Fruit fly (Drosophila melanogaster) whole organism, embryonic: ENCODE results near the gene Muc68Ca.

Experiments used
- Atf-2 ChIP-seq: fragments of 200-800 bp; sonication (Bioruptor generic); optimal IDR thresholded peaks from 2 replicates; lab custom pipeline; 2016; ENCODE audit warnings: missing biosample characterization, missing genetic modification characterization
- BtbVII ChIP-seq: fragments of 200-800 bp; sonication (Bioruptor generic); optimal IDR thresholded peaks from 3 replicates; lab custom pipeline; 2017; ENCODE audit warnings: missing biosample characterization, mild to moderate bottlenecking, missing genetic modification characterization
- CG11696 ChIP-seq: fragments of 200-800 bp; sonication (Bioruptor generic); IDR thresholded peaks from 2 replicates; pipeline ENCODE4 v1.3.6; 2022; ENCODE audit warnings: missing biosample characterization, missing genetic modification characterization
- CG14710 ChIP-seq: fragments of 200-800 bp; sonication (Bioruptor generic); optimal IDR thresholded peaks from 3 replicates; lab custom pipeline; 2019; ENCODE audit warnings: missing biosample characterization, mild to moderate bottlenecking, missing genetic modification characterization, moderate library complexity
- CG1647 ChIP-seq: fragments of 200-800 bp; sonication (Bioruptor generic); optimal IDR thresholded peaks from 3 replicates; lab custom pipeline; 2016; ENCODE audit warnings: missing biosample characterization, missing genetic modification characterization
- CG2875 ChIP-seq: fragments of 200-800 bp; sonication (Bioruptor generic); optimal IDR thresholded peaks from 2 replicates; lab custom pipeline; 2017; ENCODE audit warnings: missing biosample characterization, mild to moderate bottlenecking, missing genetic modification characterization, missing genetic modification reagents
- CG31388 ChIP-seq: fragments of 200-800 bp; sonication (Bioruptor generic); optimal IDR thresholded peaks from 2 replicates; lab custom pipeline; 2016; ENCODE audit warnings: missing biosample characterization, missing genetic modification characterization
- CG5180 ChIP-seq: fragments of 200-800 bp; sonication (Bioruptor generic); optimal IDR thresholded peaks from 3 replicates; lab custom pipeline; 2017; ENCODE audit warnings: missing biosample characterization, missing genetic modification characterization, mild to moderate bottlenecking, moderate library complexity, missing genetic modification reagents
- CG7271 ChIP-seq: fragments of 200-800 bp; sonication (Bioruptor generic); optimal IDR thresholded peaks from 2 replicates; lab custom pipeline; 2018; ENCODE audit warnings: missing biosample characterization, mild to moderate bottlenecking, missing genetic modification characterization, moderate library complexity
- Drgx ChIP-seq: fragments of 200-800 bp; sonication (Bioruptor generic); IDR thresholded peaks from 2 replicates; pipeline ENCODE4 v1.3.6; 2022; ENCODE audit warnings: missing biosample characterization, missing genetic modification characterization
- Fer2 ChIP-seq: fragments of 200-800 bp; sonication (Bioruptor generic); optimal IDR thresholded peaks from 2 replicates; lab custom pipeline; 2018; ENCODE audit warnings: missing biosample characterization, mild to moderate bottlenecking, missing genetic modification characterization, moderate library complexity
- Hr78 ChIP-seq, 2 experiments: fragments of 200-800 bp in 1 of 2; fragments of >200 bp in 1 of 2; sonication (Bioruptor generic) in 1 of 2; optimal IDR thresholded peaks; 2 replicates each; lab custom pipeline; 2017 to 2019; ENCODE audit warnings: missing biosample characterization in 2 of 2, missing genetic modification characterization in 2 of 2, mild to moderate bottlenecking in 1 of 2, moderate library complexity in 1 of 2
- Hsf ChIP-seq: fragments of 200-800 bp; sonication (Bioruptor generic); optimal IDR thresholded peaks from 3 replicates; lab custom pipeline; 2016; ENCODE audit warnings: missing biosample characterization, missing genetic modification characterization
- NFAT ChIP-seq: fragments of 200-800 bp; sonication (Bioruptor generic); IDR thresholded peaks from 2 replicates; pipeline ENCODE4 v1.3.6; 2022; ENCODE audit warnings: missing biosample characterization, missing genetic modification characterization
- Nf-YB ChIP-seq: fragments of 200-800 bp; sonication (Bioruptor generic); optimal IDR thresholded peaks from 3 replicates; lab custom pipeline; 2019; ENCODE audit warnings: missing biosample characterization, mild to moderate bottlenecking, missing genetic modification characterization, moderate library complexity
- PHDP ChIP-seq: fragments of 200-800 bp; sonication (Bioruptor generic); optimal IDR thresholded peaks from 3 replicates; lab custom pipeline; 2018; ENCODE audit warnings: missing biosample characterization, mild to moderate bottlenecking, missing genetic modification characterization, moderate library complexity
- Ptx1 ChIP-seq: fragments of 200-800 bp; sonication (Bioruptor generic); IDR thresholded peaks from 2 replicates; pipeline ENCODE4 v1.3.6; 2022; ENCODE audit warnings: missing biosample characterization, missing genetic modification characterization
- Rfx ChIP-seq: fragments of 200-800 bp; sonication (Bioruptor generic); IDR thresholded peaks from 2 replicates; pipeline ENCODE4 v1.3.6; 2022; ENCODE audit warnings: missing biosample characterization, missing genetic modification characterization
- TFAM ChIP-seq: fragments of 200-800 bp; sonication (Bioruptor generic); optimal IDR thresholded peaks from 2 replicates; lab custom pipeline; 2017; ENCODE audit warnings: missing biosample characterization, missing genetic modification characterization, inconsistent platforms
- Tbp ChIP-seq: fragments of >200 bp; optimal IDR thresholded peaks from 2 replicates; lab custom pipeline; 2018; ENCODE audit warnings: missing biosample characterization, missing genetic modification characterization
- ap ChIP-seq: fragments of 200-800 bp; sonication (Bioruptor generic); IDR thresholded peaks from 2 replicates; pipeline ENCODE4 v1.3.6; 2022; ENCODE audit warnings: missing biosample characterization, missing genetic modification characterization
- ase ChIP-seq: fragments of 200-800 bp; sonication (Bioruptor generic); IDR thresholded peaks from 3 replicates; pipeline ENCODE4 v1.3.6; 2022; ENCODE audit warnings: missing biosample characterization, missing genetic modification characterization
- bcd ChIP-seq: fragments of 200-800 bp; sonication (Bioruptor generic); optimal IDR thresholded peaks from 2 replicates; lab custom pipeline; 2017; ENCODE audit warnings: missing biosample characterization, mild to moderate bottlenecking, missing genetic modification characterization
- br ChIP-seq: fragments of >200 bp; optimal IDR thresholded peaks from 2 replicates; lab custom pipeline; 2017
- cg ChIP-seq: fragments of 200-800 bp; sonication (Bioruptor generic); optimal IDR thresholded peaks from 3 replicates; lab custom pipeline; 2019; ENCODE audit warnings: missing biosample characterization, mild to moderate bottlenecking, missing genetic modification characterization, moderate library complexity
- ci ChIP-seq: fragments of 200-800 bp; sonication (Bioruptor generic); IDR thresholded peaks from 3 replicates; pipeline ENCODE4 v1.3.6; 2022; ENCODE audit warnings: missing biosample characterization, missing genetic modification characterization
- dati ChIP-seq: fragments of 200-800 bp; sonication (Bioruptor generic); IDR thresholded peaks from 2 replicates; pipeline ENCODE4 v1.3.6; 2022; ENCODE audit warnings: missing biosample characterization, missing genetic modification characterization
- dmrt11E ChIP-seq: fragments of 200-800 bp; sonication (Bioruptor generic); optimal IDR thresholded peaks from 3 replicates; lab custom pipeline; 2018; ENCODE audit warnings: missing biosample characterization, mild to moderate bottlenecking, missing genetic modification characterization, moderate library complexity
- dpn ChIP-seq, 2 experiments: fragments of 200-800 bp; sonication (Bioruptor generic); optimal IDR thresholded peaks; 3 replicates each; lab custom pipeline; 2016; ENCODE audit warnings: missing biosample characterization in 2 of 2, missing genetic modification characterization in 2 of 2
- dysf ChIP-seq: fragments of 200-800 bp; sonication (Bioruptor generic); IDR thresholded peaks from 3 replicates; pipeline ENCODE4 v1.3.6; 2022; ENCODE audit warnings: missing biosample characterization, missing genetic modification characterization
- esg ChIP-seq: fragments of 200-800 bp; sonication (Bioruptor generic); conservative IDR thresholded peaks from 2 replicates; pipeline ENCODE4 v1.3.6; 2022; ENCODE audit warnings: missing biosample characterization, missing genetic modification characterization
- eve ChIP-seq, 2 experiments: fragments of >200 bp; optimal IDR thresholded peaks; 2 replicates each; lab custom pipeline; 2017; ENCODE audit warnings: missing biosample characterization in 2 of 2, missing genetic modification characterization in 2 of 2
- fd3F ChIP-seq: fragments of 200-800 bp; sonication (Bioruptor generic); optimal IDR thresholded peaks from 2 replicates; lab custom pipeline; 2018; ENCODE audit warnings: missing biosample characterization, mild to moderate bottlenecking, missing genetic modification characterization, moderate library complexity
- gce ChIP-seq: fragments of 200-800 bp; sonication (Bioruptor generic); IDR thresholded peaks from 3 replicates; pipeline ENCODE4 v1.3.6; 2022; ENCODE audit warnings: missing biosample characterization, missing genetic modification characterization
- gsb ChIP-seq: fragments of 200-800 bp; sonication (Bioruptor generic); IDR thresholded peaks from 2 replicates; pipeline ENCODE4 v1.3.6; 2022; ENCODE audit warnings: missing biosample characterization, missing genetic modification characterization
- lmd ChIP-seq: fragments of 200-800 bp; sonication (Bioruptor generic); IDR thresholded peaks from 2 replicates; pipeline ENCODE4 v1.3.6; 2022; ENCODE audit warnings: missing biosample characterization, missing genetic modification characterization
- mld ChIP-seq: fragments of 200-800 bp; sonication (Bioruptor generic); IDR thresholded peaks from 3 replicates; pipeline ENCODE4 v1.3.6; 2022; ENCODE audit warnings: missing biosample characterization, missing genetic modification characterization; ENCODE audit not compliant: partially characterized antibody
- prd ChIP-seq, 3 experiments: fragments of >200 bp in 2 of 3; fragments of 200-800 bp in 1 of 3; sonication (Bioruptor generic) in 1 of 3; optimal IDR thresholded peaks in 2 of 3; IDR thresholded peaks in 1 of 3; 2 replicates in 2 of 3; 3 replicates in 1 of 3; pipeline versions ENCODE4 v1.3.6 to Lab custom; 2017 to 2022; ENCODE audit warnings: missing biosample characterization in 1 of 3, missing genetic modification characterization in 1 of 3
- sc ChIP-seq, 3 experiments: fragments of >200 bp in 2 of 3; fragments of 200-800 bp in 1 of 3; sonication (Bioruptor generic) in 1 of 3; optimal IDR thresholded peaks; 2 replicates in 2 of 3; 3 replicates in 1 of 3; lab custom pipeline; 2017; ENCODE audit warnings: mild to moderate bottlenecking in 1 of 3, missing biosample characterization in 1 of 3, missing genetic modification characterization in 1 of 3, missing genetic modification reagents in 1 of 3
- sens ChIP-seq: fragments of 200-800 bp; sonication (Bioruptor generic); peaks from one replicate; lab custom pipeline; 2016; ENCODE audit warnings: missing biosample characterization, missing genetic modification characterization
- sim ChIP-seq: fragments of 200-800 bp; sonication (Bioruptor generic); IDR thresholded peaks from 2 replicates; pipeline ENCODE4 v1.3.6; 2022; ENCODE audit warnings: missing biosample characterization, missing genetic modification characterization
- sisA ChIP-seq: fragments of 200-800 bp; sonication (Bioruptor generic); IDR thresholded peaks from 2 replicates; pipeline ENCODE4 v1.3.6; 2022; ENCODE audit warnings: missing biosample characterization, missing genetic modification characterization
- so ChIP-seq: fragments of 200-800 bp; sonication (Bioruptor generic); IDR thresholded peaks from 3 replicates; pipeline ENCODE4 v1.3.6; 2022; ENCODE audit warnings: missing biosample characterization, missing genetic modification characterization
- tgo ChIP-seq: fragments of 200-800 bp; sonication (Bioruptor generic); IDR thresholded peaks from 3 replicates; pipeline ENCODE4 v1.3.6; 2022; ENCODE audit warnings: missing biosample characterization, missing genetic modification characterization
- tin ChIP-seq: fragments of 200-800 bp; sonication (Bioruptor generic); optimal IDR thresholded peaks from 3 replicates; lab custom pipeline; 2016; ENCODE audit warnings: missing biosample characterization, missing genetic modification characterization
- tio ChIP-seq: fragments of 200-800 bp; sonication (Bioruptor generic); optimal IDR thresholded peaks from 2 replicates; lab custom pipeline; 2017; ENCODE audit warnings: missing biosample characterization, missing genetic modification characterization, inconsistent platforms
- tna ChIP-seq: fragments of 200-800 bp; sonication (Bioruptor generic); IDR thresholded peaks from 2 replicates; pipeline ENCODE4 v1.3.6; 2022; ENCODE audit warnings: missing biosample characterization, missing genetic modification characterization; ENCODE audit not compliant: partially characterized antibody
- zfh1 ChIP-seq: fragments of 200-800 bp; sonication (Bioruptor generic); IDR thresholded peaks from 3 replicates; pipeline ENCODE4 v1.3.6; 2022; ENCODE audit warnings: missing biosample characterization, missing genetic modification characterization

The Muc68Ca gene

dm6 chr3L:11620001-11620400 lies at the start of gene Muc68Ca:
Gene Muc68Ca, minus strand, starts transcription at chr3L:11620101.
- TF ChIP-seq Atf-2 (GFP tag; lab: Kevin White, UChicago): no peak
- TF ChIP-seq CG31388 (GFP tag; lab: Kevin White, UChicago): no peak
- no peak for TF ChIP-seq Hsf
- TF ChIP-seq zfh1: no peak
- no peak for TF ChIP-seq tna (GFP tag; lab: Robert Waterston, UW)
- no peak for TF ChIP-seq Hr78 (GFP tag; optimal IDR thresholded peaks at IDR 0.05; lab: Kevin White, UChicago)
- no peak for TF ChIP-seq sim (GFP tag; lab: Robert Waterston, UW)
- TF ChIP-seq Rfx (GFP tag; lab: Robert Waterston, UW): no peak
- TF ChIP-seq CG11696 (GFP tag; lab: Robert Waterston, UW): no peak
- no peak for TF ChIP-seq Nf-YB (GFP tag; lab: Kevin White, UChicago)
- no peak for TF ChIP-seq tio (GFP tag; lab: Kevin White, UChicago)
- TF ChIP-seq Fer2: no peak
- TF ChIP-seq ase (GFP tag; lab: Robert Waterston, UW): no peak
- no peak for TF ChIP-seq sc (optimal IDR thresholded peaks at IDR 0.05; lab: Kevin White, UChicago)
- no peak for TF ChIP-seq sc (GFP tag; optimal IDR thresholded peaks at IDR 0.05; lab: Kevin White, UChicago)

dm6 chr3L:11656189-11656588 lies 36.3 kb upstream of the Muc68Ca start:
- TF ChIP-seq tgo (peak; percentile 33; the same call in 1 of the 3 replicates), Drgx (GFP tag; lab: Robert Waterston, UW) (peak; percentile 89), sens (GFP tag; lab: Kevin White, UChicago) (peak; percentile 51), prd (optimal IDR thresholded peaks at IDR 0.05; lab: Kevin White, UChicago) (no peak), prd (GFP tag; IDR thresholded peaks at IDR 0.05; lab: Robert Waterston, UW) (peak; percentile 53), gce (GFP tag; lab: Robert Waterston, UW) (0 out of 3 replicates have a peak, but pooled peaks have one; percentile 4), ap (GFP tag; lab: Robert Waterston, UW) (peak; percentile 18; the same call in 1 of the 2 replicates), esg (GFP tag; lab: Robert Waterston, UW) (0 out of 2 replicates have a peak, but pooled peaks have one; percentile 13), ci (GFP tag; lab: Robert Waterston, UW) (0 out of 3 replicates have a peak, but pooled peaks have one; percentile 28), dati (GFP tag; lab: Robert Waterston, UW) (no peak), sisA (GFP tag; lab: Robert Waterston, UW) (0 out of 2 replicates have a peak, but pooled peaks have one; percentile 12), lmd (peak; percentile 37; the same call in 1 of the 2 replicates), cg (GFP tag; lab: Kevin White, UChicago) (no peak), BtbVII (GFP tag; lab: Kevin White, UChicago) (no peak), dpn (GFP tag; optimal IDR thresholded peaks at IDR 0.05; lab: Kevin White, UChicago) (no peak)
- TF ChIP-seq, all 482 proteins: peak for 10

dm6 chr3L:11648410-11648809 lies 28.5 kb upstream of the Muc68Ca start, which contains the start of the genes RIOK1 and Polr3H:
Gene RIOK1, minus strand, starts transcription at chr3L:11648474.
Gene Polr3H, plus strand, starts transcription at chr3L:11648756.
- no peak for TF ChIP-seq CG7271 (tag; lab: Kevin White, UChicago)
- TF ChIP-seq Tbp (GFP tag; lab: Kevin White, UChicago): no peak
- no peak for TF ChIP-seq so
- TF ChIP-seq CG2875 (GFP tag; lab: Kevin White, UChicago): peak; percentile 5
- TF ChIP-seq tin: peak; percentile 72
- TF ChIP-seq dysf (GFP tag; lab: Robert Waterston, UW): peak; percentile 66
- peak; percentile 85 for TF ChIP-seq Hsf
- TF ChIP-seq dmrt11E: peak; percentile 46
- TF ChIP-seq br (lab: Kevin White, UChicago): no peak
- TF ChIP-seq Ptx1 (GFP tag; lab: Robert Waterston, UW): peak; percentile 63; the same call in 1 of the 2 replicates
- peak; percentile 40; the same call in 1 of the 2 replicates for TF ChIP-seq NFAT (GFP tag; lab: Robert Waterston, UW)
- TF ChIP-seq gsb (GFP tag; lab: Robert Waterston, UW): no peak
- TF ChIP-seq TFAM: no peak
- TF ChIP-seq bcd (GFP tag; lab: Kevin White, UChicago): peak; percentile 55
- TF ChIP-seq sisA (GFP tag; lab: Robert Waterston, UW): peak; percentile 56
- TF ChIP-seq ci (GFP tag; lab: Robert Waterston, UW): peak; percentile 65; the same call in 2 of the 3 replicates
- TF ChIP-seq mld (GFP tag; lab: Robert Waterston, UW): no peak
- TF ChIP-seq eve (GFP tag; optimal IDR thresholded peaks at IDR 0.05; lab: Kevin White, UChicago): no peak
- TF ChIP-seq CG1647 (GFP tag; lab: Kevin White, UChicago): peak; percentile 43
- TF ChIP-seq fd3F (GFP tag; lab: Kevin White, UChicago): peak; percentile 39
- no peak for TF ChIP-seq PHDP (tag; lab: Kevin White, UChicago)
- TF ChIP-seq CG5180 (GFP tag; lab: Kevin White, UChicago): no peak
- TF ChIP-seq CG14710: peak; percentile 78
